Fruit fly (Drosophila melanogaster): Measurements from ENCODE around the gene CG18249.

Gene CG18249

dm6 chr3R:8212594-8212993 is 7.4 kb upstream of the CG18249 start (continued):
- TF ChIP-seq CG14441 (GFP tag; IDR thresholded peaks at IDR 0.05) (peak; percentile 51), CG9932 (GFP tag; IDR thresholded peaks at IDR 0.05) (no peak), dmrt99B (tag; optimal IDR thresholded peaks at IDR 0.05) (peak; percentile 51), CG5245 (GFP tag; optimal IDR thresholded peaks at IDR 0.05) (peak; percentile 32), scrt (GFP tag; optimal IDR thresholded peaks at IDR 0.05) (peak; percentile 8), row (GFP tag; IDR thresholded peaks at IDR 0.05) (peak; percentile 67), CG30020 (tag; optimal IDR thresholded peaks at IDR 0.05) (no peak), al (GFP tag; IDR thresholded peaks at IDR 0.05) (no peak), Dip2 (GFP tag; IDR thresholded peaks at IDR 0.05) (no peak), ash1 (GFP tag; optimal IDR thresholded peaks at IDR 0.05) (peak; percentile 51), CG8388 (GFP tag; optimal IDR thresholded peaks at IDR 0.05) (peak; percentile 64), Chrac-16 (GFP tag; optimal IDR thresholded peaks at IDR 0.05) (peak; percentile 53), gce (GFP tag; IDR thresholded peaks at IDR 0.05) (0 out of 3 replicates have a peak, but pooled peaks have one; percentile 60), CG17186 (GFP tag; optimal IDR thresholded peaks at IDR 0.05) (peak; percentile 21), E2f2 (GFP tag; IDR thresholded peaks at IDR 0.05) (peak; percentile 20; the same call in 1 of the 2 replicates), Atf-2 (GFP tag; optimal IDR thresholded peaks at IDR 0.05) (peak; percentile 60), CG1024 (GFP tag; IDR thresholded peaks at IDR 0.05) (peak; percentile 55; the same call in 1 of the 2 replicates), CG18011 (GFP tag; optimal IDR thresholded peaks at IDR 0.05) (no peak), CG10366 (GFP tag; IDR thresholded peaks at IDR 0.05) (peak; percentile 43; the same call in 1 of the 2 replicates), Hsf (GFP tag; optimal IDR thresholded peaks at IDR 0.05) (peak; percentile 50), sr (GFP tag; IDR thresholded peaks at IDR 0.05) (0 out of 3 replicates have a peak, but pooled peaks have one; percentile 12), da (GFP tag; optimal IDR thresholded peaks at IDR 0.05) (no peak), toy (GFP tag; IDR thresholded peaks at IDR 0.05) (no peak), CG13894 (tag; optimal IDR thresholded peaks at IDR 0.05) (no peak), CG6272 (GFP tag; IDR thresholded peaks at IDR 0.05) (no peak), Hmr (GFP tag; optimal IDR thresholded peaks at IDR 0.05) (peak; percentile 4), CG14710 (tag; optimal IDR thresholded peaks at IDR 0.05) (peak; percentile 73), CG33557 (GFP tag; optimal IDR thresholded peaks at IDR 0.05) (peak; percentile 49), CG11093 (GFP tag; IDR thresholded peaks at IDR 0.05) (peak; percentile 55; the same call in 2 of the 3 replicates), CG15601 (tag; optimal IDR thresholded peaks at IDR 0.05) (peak; percentile 66), hth (optimal IDR thresholded peaks at IDR 0.05) (no peak), caup (GFP tag; optimal IDR thresholded peaks at IDR 0.05; ENCODE audit: severe bottlenecking) (peak; percentile 14), NC2β (GFP tag; optimal IDR thresholded peaks at IDR 0.05) (peak; percentile 67), CG4730 (GFP tag; IDR thresholded peaks at IDR 0.05) (0 out of 2 replicates have a peak, but pooled peaks have one; percentile 28), zfh1 (GFP tag; IDR thresholded peaks at IDR 0.05) (peak; percentile 87), fd96Cb (tag; optimal IDR thresholded peaks at IDR 0.05) (peak; percentile 57), CG17802 (tag; optimal IDR thresholded peaks at IDR 0.05) (peak; percentile 34), cato (GFP tag; optimal IDR thresholded peaks at IDR 0.05; ENCODE audit: borderline replicate concordance) (peak; percentile 40), Doc3 (GFP tag; IDR thresholded peaks at IDR 0.05; ENCODE audit: partially characterized antibody) (no peak), Atf6 (GFP tag; IDR thresholded peaks at IDR 0.05) (no peak; the same call in 1 of the 2 replicates), CG13624 (GFP tag; optimal IDR thresholded peaks at IDR 0.05) (peak; percentile 8), esg (GFP tag; conservative IDR thresholded peaks at IDR 0.05) (0 out of 2 replicates have a peak, but pooled peaks have one; percentile 16), her (GFP tag; optimal IDR thresholded peaks at IDR 0.05) (peak; percentile 24), BtbVII (GFP tag; optimal IDR thresholded peaks at IDR 0.05) (peak; percentile 2), CG1603 (tag; optimal IDR thresholded peaks at IDR 0.05) (peak; percentile 75), sens-2 (GFP tag; IDR thresholded peaks at IDR 0.05) (peak; percentile 67), CG2678 (tag; optimal IDR thresholded peaks at IDR 0.05) (peak; percentile 69), CG16815 (GFP tag; optimal IDR thresholded peaks at IDR 0.05) (peak; percentile 53), ara (GFP tag; IDR thresholded peaks at IDR 0.05) (peak; percentile 88), CG32772 (GFP tag; IDR thresholded peaks at IDR 0.05) (no peak), CG7963 (GFP tag; IDR thresholded peaks at IDR 0.05; ENCODE audit: partially characterized antibody) (no peak)
